Worm (Caenorhabditis elegans): Measurements from ENCODE around the gene mtr-4.

The mtr-4 gene

DNA sequence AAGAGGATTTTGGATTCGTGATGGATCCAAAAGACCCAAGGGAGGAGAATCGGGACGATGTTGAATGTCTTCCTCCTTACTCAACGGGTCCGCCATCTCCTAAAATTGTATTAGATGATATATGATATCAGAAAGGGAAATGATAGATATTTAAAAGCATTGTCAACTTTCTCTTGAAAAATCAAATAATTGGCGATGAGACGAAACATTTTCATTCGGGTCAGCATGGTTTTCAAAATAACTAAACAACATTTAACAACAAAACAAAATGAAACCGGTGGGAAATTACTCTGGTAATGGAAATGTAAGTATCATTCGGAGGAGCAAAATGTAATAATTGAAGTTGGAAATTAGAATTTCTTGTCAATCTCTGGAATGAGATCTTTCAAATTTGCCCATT lies 29.0 kb upstream of the mtr-4 start, which contains the start of gene pis-1:
Gene pis-1 (minus strand): TSS at position 101 of the 400 bp plus-strand sequence.
- TF ChIP-seq hmg-1.2 (GFP tag; IDR thresholded peaks at IDR 0.05) (peak; percentile 8; the same call in 1 of the 2 replicates), B0019.2 (GFP tag; conservative IDR thresholded peaks at IDR 0.05) (no peak)

DNA sequence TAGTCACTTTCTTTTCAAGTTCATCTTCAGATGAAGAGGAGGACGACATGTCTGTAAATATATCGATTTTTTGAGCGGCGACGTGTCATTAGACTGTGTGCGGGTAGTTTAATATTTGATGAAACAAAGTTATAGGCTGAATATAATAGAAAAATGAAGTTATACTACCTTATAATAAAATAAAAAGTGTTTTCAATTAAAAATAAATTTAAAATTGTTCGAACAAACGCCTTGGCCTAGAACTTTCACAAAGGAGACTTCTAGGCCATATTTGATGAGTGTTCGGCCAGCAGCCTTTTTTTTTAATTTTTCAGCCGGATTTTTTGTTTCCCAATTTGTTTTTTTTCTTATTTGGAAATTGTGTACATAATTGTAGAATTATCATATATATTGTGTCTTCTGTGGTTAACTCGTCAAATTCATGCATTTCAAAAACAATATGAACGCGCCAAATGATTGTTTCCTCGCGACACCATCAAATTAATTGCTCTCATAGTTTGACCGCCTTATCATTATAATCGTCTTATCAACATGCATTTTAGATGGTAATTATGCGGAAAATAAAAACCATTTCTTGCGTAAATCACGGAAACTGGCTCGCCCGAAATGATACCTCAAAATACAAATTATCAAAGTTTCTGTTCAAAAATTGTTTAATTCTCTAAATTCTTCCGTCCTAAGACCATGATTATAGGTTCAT lies 28.0 kb upstream of the mtr-4 start, which contains the start of gene T13F2.2:
Gene T13F2.2 (minus strand): TSS at position 51 of the 700 bp plus-strand sequence.
- no peak for TF ChIP-seq ztf-18 (tag; optimal IDR thresholded peaks at IDR 0.05)
- no peak for TF ChIP-seq mel-28 (tag; optimal IDR thresholded peaks at IDR 0.05; ENCODE audit: borderline replicate concordance)
- TF ChIP-seq K11D2.4 (GFP tag; IDR thresholded peaks at IDR 0.05) = no peak
- peak; percentile 15 for TF ChIP-seq lin-54 (GFP tag; optimal IDR thresholded peaks at IDR 0.05)
- TF ChIP-seq bed-1 (GFP tag; IDR thresholded peaks at IDR 0.05) = no peak
- TF ChIP-seq bed-2 (GFP tag; IDR thresholded peaks at IDR 0.05) = no peak
- no peak for TF ChIP-seq ceh-79 (tag; optimal IDR thresholded peaks at IDR 0.05)
- TF ChIP-seq nhr-80 (tag; optimal IDR thresholded peaks at IDR 0.05) = peak; percentile 46
- TF ChIP-seq T26A5.8 (tag; optimal IDR thresholded peaks at IDR 0.05) = no peak
- TF ChIP-seq attf-3 (GFP tag; conservative IDR thresholded peaks at IDR 0.05) = no peak
- TF ChIP-seq ceh-58 (GFP tag; IDR thresholded peaks at IDR 0.05) = no peak
- TF ChIP-seq F49E8.2 (tag; optimal IDR thresholded peaks at IDR 0.05; ENCODE audit: insufficient read depth) = no peak

DNA sequence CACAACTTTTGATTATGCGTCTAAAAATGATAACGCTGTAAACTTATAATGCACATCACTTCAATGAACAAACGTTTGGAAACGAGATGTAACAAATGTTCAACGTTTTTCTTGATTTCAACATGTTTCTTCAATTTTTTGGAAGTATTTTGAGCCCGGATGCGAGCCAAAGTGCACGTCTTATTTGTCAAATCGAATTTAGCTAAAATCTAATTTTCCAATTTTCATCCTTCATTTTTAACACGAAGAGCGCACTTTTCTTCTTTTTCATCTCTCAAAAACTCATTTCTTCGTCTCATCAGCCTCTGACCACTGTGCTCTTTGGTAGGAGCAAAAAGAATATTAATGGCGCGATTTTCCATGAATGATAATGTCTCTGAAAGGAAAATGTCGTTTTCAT lies 27.2 kb upstream of the mtr-4 start:
- TF ChIP-seq Y53G8AR.9 (GFP tag; conservative IDR thresholded peaks at IDR 0.05) (0 out of 2 replicates have a peak, but pooled peaks have one; percentile 8), T26A5.8 (tag; optimal IDR thresholded peaks at IDR 0.05) (no peak), nhr-80 (tag; optimal IDR thresholded peaks at IDR 0.05) (peak; percentile 50), mcd-1 (GFP tag; IDR thresholded peaks at IDR 0.05) (no peak)

DNA sequence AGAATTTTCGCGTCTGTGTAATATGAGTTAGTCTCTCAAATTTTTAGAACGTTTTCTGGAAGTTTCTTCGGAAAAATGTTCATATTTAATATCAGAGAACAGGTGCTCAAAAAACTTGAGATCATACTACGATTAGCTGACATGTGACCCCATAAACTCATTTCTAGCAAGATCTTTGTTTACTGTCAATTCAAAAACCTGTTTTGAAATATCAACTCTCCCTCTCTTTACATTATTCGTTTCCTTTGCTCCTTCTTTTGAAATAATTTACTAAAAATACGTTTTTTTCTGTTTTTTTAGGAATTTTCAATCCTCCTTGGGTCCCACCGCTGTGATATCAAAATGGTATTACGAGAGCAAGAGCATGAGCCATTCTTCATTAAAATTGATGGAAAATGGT lies 26.4 kb upstream of the mtr-4 start, which contains the start of gene fat-4:
Gene fat-4 (plus strand): TSS at position 301 of the 400 bp plus-strand sequence.
- TF ChIP-seq snpc-1.3 (tag; optimal IDR thresholded peaks at IDR 0.05; ENCODE audit: insufficient read depth) (no peak), F37B4.10 (GFP tag; IDR thresholded peaks at IDR 0.05) (no peak), Y53F4B.3 (GFP tag; IDR thresholded peaks at IDR 0.05) (no peak), Y53G8AR.9 (GFP tag; conservative IDR thresholded peaks at IDR 0.05) (no peak), rec-8 (tag; optimal IDR thresholded peaks at IDR 0.05) (no peak), bed-2 (GFP tag; IDR thresholded peaks at IDR 0.05) (no peak), hmg-1.2 (GFP tag; IDR thresholded peaks at IDR 0.05) (no peak), ceh-58 (GFP tag; IDR thresholded peaks at IDR 0.05) (no peak), F22D6.2 (tag; optimal IDR thresholded peaks at IDR 0.05) (no peak), nfya-2 (GFP tag; IDR thresholded peaks at IDR 0.05) (no peak), ets-4 (GFP tag; optimal IDR thresholded peaks at IDR 0.05) (no peak), F55B11.4 (tag; optimal IDR thresholded peaks at IDR 0.05; ENCODE audit: borderline replicate concordance, insufficient read depth) (no peak), ekl-4 (GFP tag; IDR thresholded peaks at IDR 0.05) (no peak), lag-1 (GFP tag; IDR thresholded peaks at IDR 0.05) (no peak), nhr-120 (GFP tag; IDR thresholded peaks at IDR 0.05) (no peak), nhr-80 (tag; optimal IDR thresholded peaks at IDR 0.05) (no peak), die-1 (tag; optimal IDR thresholded peaks at IDR 0.05) (no peak), F52B5.7 (tag; optimal IDR thresholded peaks at IDR 0.05) (no peak), lsy-27 (tag; optimal IDR thresholded peaks at IDR 0.05; ENCODE audit: borderline replicate concordance, insufficient read depth) (no peak)

DNA sequence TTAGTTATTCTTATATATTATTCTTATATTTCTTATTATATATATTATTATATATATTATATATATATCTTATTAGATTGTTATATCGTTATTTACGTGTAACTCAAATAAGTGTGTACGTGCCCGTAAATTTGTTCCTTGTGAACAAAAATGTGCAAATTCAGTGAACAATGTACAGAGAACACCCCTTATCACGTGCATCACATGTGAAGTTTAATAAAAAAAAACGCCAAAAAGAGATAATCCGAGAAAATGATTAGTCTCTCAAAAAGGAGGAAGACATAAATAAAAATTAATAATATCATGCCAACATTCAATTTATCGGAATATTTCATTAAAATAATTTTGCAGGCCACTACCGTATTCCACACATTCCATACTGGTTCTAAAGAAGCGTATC lies 25.8 kb upstream of the mtr-4 start:
- TF ChIP-seq aptf-3 (GFP tag; IDR thresholded peaks at IDR 0.05) = no peak
- no peak for TF ChIP-seq sea-2 (GFP tag; IDR thresholded peaks at IDR 0.05)
- TF ChIP-seq ceh-100 (GFP tag; IDR thresholded peaks at IDR 0.05) = no peak
- TF ChIP-seq Y53G8AR.9 (GFP tag; conservative IDR thresholded peaks at IDR 0.05) = no peak
- TF ChIP-seq die-1 (tag; optimal IDR thresholded peaks at IDR 0.05) = no peak
- no peak for TF ChIP-seq madf-6 (GFP tag; IDR thresholded peaks at IDR 0.05)
- no peak for TF ChIP-seq ets-4 (GFP tag; optimal IDR thresholded peaks at IDR 0.05)
- no peak for TF ChIP-seq bed-1 (GFP tag; IDR thresholded peaks at IDR 0.05)
- TF ChIP-seq ztf-22 (GFP tag; optimal IDR thresholded peaks at IDR 0.05) = no peak
